Worm (Caenorhabditis elegans): ENCODE measurements around the gene F17C8.7.

- TF ChIP-seq snpc-4 (tag; optimal IDR thresholded peaks at IDR 0.05) (no peak), tra-1 (GFP tag; IDR thresholded peaks at IDR 0.05) (no peak), ceh-62 (tag; optimal IDR thresholded peaks at IDR 0.05) (no peak), fkh-10 (GFP tag; optimal IDR thresholded peaks at IDR 0.05) (no peak), egl-27 (tag; optimal IDR thresholded peaks at IDR 0.05) (no peak), mdl-1 (tag; optimal IDR thresholded peaks at IDR 0.05) (no peak), nhr-28 (tag; optimal IDR thresholded peaks at IDR 0.05) (peak; percentile 33), aly-2 (tag; optimal IDR thresholded peaks at IDR 0.05) (no peak)
These were observed 5.3 kb downstream of the F17C8.7 start for ce11 chrIII:4740820-4741219.
